Fruit fly (Drosophila melanogaster) whole organism, embryonic: ENCODE measurements around the gene Wdfy2.
A peak's percentile ranks its signal among the peaks of the same experiment; 100 is the strongest.

ENCODE experiments used
- Atf6 ChIP-seq: fragments of 200-800 bp; sonication (Bioruptor generic); IDR thresholded peaks from 2 replicates; pipeline ENCODE4 v1.3.6; 2022; ENCODE audit warnings: missing biosample characterization, missing genetic modification characterization
- CG10543 ChIP-seq: fragments of 200-800 bp; sonication (Bioruptor generic); optimal IDR thresholded peaks from 3 replicates; lab custom pipeline; 2017; ENCODE audit warnings: missing biosample characterization, mild to moderate bottlenecking, missing genetic modification characterization, moderate library complexity
- CG11723 ChIP-seq: fragments of 200-800 bp; sonication (Bioruptor generic); optimal IDR thresholded peaks from 2 replicates; lab custom pipeline; 2017; ENCODE audit warnings: missing biosample characterization, mild to moderate bottlenecking, missing genetic modification characterization
- CG12769 ChIP-seq: fragments of 200-800 bp; sonication (Bioruptor generic); optimal IDR thresholded peaks from 2 replicates; lab custom pipeline; 2019; ENCODE audit warnings: missing biosample characterization, mild to moderate bottlenecking, missing genetic modification characterization, moderate library complexity
- CG18764 ChIP-seq: fragments of 200-800 bp; sonication (Bioruptor generic); optimal IDR thresholded peaks from 3 replicates; lab custom pipeline; 2016; ENCODE audit warnings: missing biosample characterization, missing genetic modification characterization
- CG2202 ChIP-seq: fragments of 200-800 bp; sonication (Bioruptor generic); optimal IDR thresholded peaks from 2 replicates; lab custom pipeline; 2018; ENCODE audit warnings: missing biosample characterization, mild to moderate bottlenecking, missing genetic modification characterization
- CG3281 ChIP-seq: fragments of 200-800 bp; sonication (Bioruptor generic); optimal IDR thresholded peaks from 3 replicates; lab custom pipeline; 2017; ENCODE audit warnings: missing biosample characterization, mild to moderate bottlenecking, missing genetic modification characterization
- CG3838 ChIP-seq: fragments of 200-800 bp; sonication (Bioruptor generic); optimal IDR thresholded peaks from 3 replicates; lab custom pipeline; 2016; ENCODE audit warnings: missing biosample characterization, missing genetic modification characterization
- CG4360 ChIP-seq: fragments of 200-800 bp; sonication (Bioruptor generic); IDR thresholded peaks from 2 replicates; pipeline ENCODE4 v1.3.6; 2022; ENCODE audit warnings: missing biosample characterization, missing genetic modification characterization
- CG6791 ChIP-seq: fragments of 200-800 bp; sonication (Bioruptor generic); IDR thresholded peaks from 3 replicates; pipeline ENCODE4 v1.3.6; 2022; ENCODE audit warnings: missing biosample characterization, missing genetic modification characterization; ENCODE audit not compliant: partially characterized antibody
- CG7271 ChIP-seq: fragments of 200-800 bp; sonication (Bioruptor generic); optimal IDR thresholded peaks from 2 replicates; lab custom pipeline; 2018; ENCODE audit warnings: missing biosample characterization, mild to moderate bottlenecking, missing genetic modification characterization, moderate library complexity
- CG8359 ChIP-seq: fragments of 200-800 bp; sonication (Bioruptor generic); optimal IDR thresholded peaks from 2 replicates; lab custom pipeline; 2017; ENCODE audit warnings: missing biosample characterization, mild to moderate bottlenecking, missing genetic modification characterization, borderline replicate concordance
- CG8478 ChIP-seq: fragments of >200 bp; optimal IDR thresholded peaks from 2 replicates; lab custom pipeline; 2018
- Dip2 ChIP-seq: fragments of 200-800 bp; sonication (Bioruptor generic); IDR thresholded peaks from 2 replicates; pipeline ENCODE4 v1.3.6; 2022; ENCODE audit warnings: missing biosample characterization, missing genetic modification characterization
- Drgx ChIP-seq: fragments of 200-800 bp; sonication (Bioruptor generic); IDR thresholded peaks from 2 replicates; pipeline ENCODE4 v1.3.6; 2022; ENCODE audit warnings: missing biosample characterization, missing genetic modification characterization
- H15 ChIP-seq: fragments of 200-800 bp; sonication (Bioruptor generic); IDR thresholded peaks from 3 replicates; pipeline ENCODE4 v1.3.6; 2022; ENCODE audit warnings: missing biosample characterization, missing genetic modification characterization
- HHEX ChIP-seq: fragments of 200-800 bp; sonication (Bioruptor generic); optimal IDR thresholded peaks from 3 replicates; lab custom pipeline; 2017; ENCODE audit warnings: missing biosample characterization, mild to moderate bottlenecking, missing genetic modification characterization, missing genetic modification reagents
- HLH4C ChIP-seq: fragments of 200-800 bp; sonication (Bioruptor generic); IDR thresholded peaks from 3 replicates; pipeline ENCODE4 v1.3.6; 2022; ENCODE audit warnings: missing biosample characterization, missing genetic modification characterization; ENCODE audit not compliant: partially characterized antibody
- HLHmδ ChIP-seq: fragments of 200-800 bp; sonication (Bioruptor generic); optimal IDR thresholded peaks from 2 replicates; lab custom pipeline; 2018; ENCODE audit warnings: missing biosample characterization, mild to moderate bottlenecking, missing genetic modification characterization, moderate library complexity
- HmgZ ChIP-seq: fragments of 200-800 bp; sonication (Bioruptor generic); optimal IDR thresholded peaks from 2 replicates; lab custom pipeline; 2018; ENCODE audit warnings: missing biosample characterization, mild to moderate bottlenecking, missing genetic modification characterization
- Hmx ChIP-seq: fragments of 200-800 bp; sonication (Bioruptor generic); optimal IDR thresholded peaks from 2 replicates; lab custom pipeline; 2016; ENCODE audit warnings: missing biosample characterization, missing genetic modification characterization
- Hsf ChIP-seq: fragments of 200-800 bp; sonication (Bioruptor generic); optimal IDR thresholded peaks from 3 replicates; lab custom pipeline; 2016; ENCODE audit warnings: missing biosample characterization, missing genetic modification characterization
- Kr ChIP-seq: fragments of 200-800 bp; sonication (Bioruptor generic); optimal IDR thresholded peaks from 2 replicates; lab custom pipeline; 2017; ENCODE audit warnings: missing biosample characterization, mild to moderate bottlenecking, missing genetic modification characterization
- Lpt ChIP-seq: fragments of >200 bp; optimal IDR thresholded peaks from 2 replicates; lab custom pipeline; 2018; ENCODE audit warnings: missing biosample characterization, missing genetic modification characterization
- Nf-YC ChIP-seq: fragments of 200-800 bp; optimal IDR thresholded peaks from 3 replicates; lab custom pipeline; 2019; ENCODE audit warnings: missing biosample characterization, mild to moderate bottlenecking, missing genetic modification characterization, moderate library complexity
- Oaz ChIP-seq: fragments of 200-800 bp; sonication (Bioruptor generic); IDR thresholded peaks from 2 replicates; pipeline ENCODE4 v1.3.6; 2022; ENCODE audit warnings: missing biosample characterization, missing genetic modification characterization
- Ssrp ChIP-seq: fragments of 200-800 bp; sonication (Bioruptor generic); optimal IDR thresholded peaks from 2 replicates; lab custom pipeline; 2018; ENCODE audit warnings: missing biosample characterization, mild to moderate bottlenecking, missing genetic modification characterization, moderate library complexity
- ab ChIP-seq: fragments of 200-800 bp; sonication (Bioruptor generic); optimal IDR thresholded peaks from 2 replicates; lab custom pipeline; 2016; ENCODE audit warnings: missing biosample characterization, missing genetic modification characterization
- ash1 ChIP-seq: fragments of 200-800 bp; sonication (Bioruptor generic); optimal IDR thresholded peaks from 2 replicates; lab custom pipeline; 2018; ENCODE audit warnings: missing biosample characterization, mild to moderate bottlenecking, missing genetic modification characterization
- bbx ChIP-seq: fragments of 200-800 bp; sonication (Bioruptor generic); IDR thresholded peaks from 2 replicates; pipeline ENCODE4 v1.3.6; 2022; ENCODE audit warnings: missing biosample characterization, missing genetic modification characterization; ENCODE audit not compliant: partially characterized antibody
- bcd ChIP-seq: fragments of 200-800 bp; sonication (Bioruptor generic); optimal IDR thresholded peaks from 2 replicates; lab custom pipeline; 2017; ENCODE audit warnings: missing biosample characterization, mild to moderate bottlenecking, missing genetic modification characterization
- corto ChIP-seq: fragments of 200-800 bp; sonication (Bioruptor generic); optimal IDR thresholded peaks from 2 replicates; lab custom pipeline; 2016; ENCODE audit warnings: missing biosample characterization, mild to moderate bottlenecking, missing genetic modification characterization, moderate library complexity
- croc ChIP-seq: fragments of 200-800 bp; sonication (Bioruptor generic); conservative IDR thresholded peaks from 3 replicates; pipeline ENCODE4 v1.3.6; 2022; ENCODE audit warnings: missing biosample characterization, missing genetic modification characterization
- esg ChIP-seq: fragments of 200-800 bp; sonication (Bioruptor generic); conservative IDR thresholded peaks from 2 replicates; pipeline ENCODE4 v1.3.6; 2022; ENCODE audit warnings: missing biosample characterization, missing genetic modification characterization
- ewg ChIP-seq: fragments of 200-800 bp; sonication (Bioruptor generic); optimal IDR thresholded peaks from 3 replicates; lab custom pipeline; 2017; ENCODE audit warnings: mild to moderate bottlenecking, missing biosample characterization, missing genetic modification reagents, missing genetic modification characterization
- gce ChIP-seq: fragments of 200-800 bp; sonication (Bioruptor generic); IDR thresholded peaks from 3 replicates; pipeline ENCODE4 v1.3.6; 2022; ENCODE audit warnings: missing biosample characterization, missing genetic modification characterization
- gcm2 ChIP-seq: fragments of 200-800 bp; sonication (Bioruptor generic); optimal IDR thresholded peaks from 2 replicates; lab custom pipeline; 2016; ENCODE audit warnings: missing biosample characterization, missing genetic modification characterization
- hkb ChIP-seq, 2 experiments: fragments of 200-800 bp in 1 of 2; fragments of >200 bp in 1 of 2; sonication (Bioruptor generic) in 1 of 2; IDR thresholded peaks in 1 of 2; optimal IDR thresholded peaks in 1 of 2; 2 replicates each; pipeline versions ENCODE4 v1.3.6 to Lab custom; 2017 to 2022; ENCODE audit warnings: missing biosample characterization in 1 of 2, missing genetic modification characterization in 1 of 2
- ken ChIP-seq: fragments of 200-800 bp; sonication (Bioruptor generic); IDR thresholded peaks from 3 replicates; pipeline ENCODE4 v1.3.6; 2022; ENCODE audit warnings: missing biosample characterization, missing genetic modification characterization
- knrl ChIP-seq: fragments of 200-800 bp; sonication (Bioruptor generic); IDR thresholded peaks from 3 replicates; pipeline ENCODE4 v1.3.6; 2022; ENCODE audit warnings: missing biosample characterization, missing genetic modification characterization; ENCODE audit not compliant: partially characterized antibody
- maf-S ChIP-seq: fragments of 200-800 bp; sonication (Bioruptor generic); optimal IDR thresholded peaks from 2 replicates; lab custom pipeline; 2016; ENCODE audit warnings: missing biosample characterization, missing genetic modification characterization
- mam ChIP-seq: fragments of 200-800 bp; sonication (Bioruptor generic); optimal IDR thresholded peaks from 3 replicates; lab custom pipeline; 2016; ENCODE audit warnings: missing biosample characterization, missing genetic modification characterization
- mirr ChIP-seq: fragments of 200-800 bp; sonication (Bioruptor generic); optimal IDR thresholded peaks from 3 replicates; lab custom pipeline; 2018; ENCODE audit warnings: missing biosample characterization, mild to moderate bottlenecking, missing genetic modification characterization
- mld ChIP-seq: fragments of 200-800 bp; sonication (Bioruptor generic); IDR thresholded peaks from 3 replicates; pipeline ENCODE4 v1.3.6; 2022; ENCODE audit warnings: missing biosample characterization, missing genetic modification characterization; ENCODE audit not compliant: partially characterized antibody
- onecut ChIP-seq: fragments of 200-800 bp; sonication (Bioruptor generic); IDR thresholded peaks from 2 replicates; pipeline ENCODE4 v1.3.6; 2022; ENCODE audit warnings: missing biosample characterization, missing genetic modification characterization
- pros ChIP-seq: fragments of 200-800 bp; sonication (Bioruptor generic); optimal IDR thresholded peaks from 3 replicates; lab custom pipeline; 2019; ENCODE audit warnings: missing biosample characterization, mild to moderate bottlenecking, missing genetic modification characterization, moderate library complexity
- sna ChIP-seq: fragments of 200-800 bp; sonication (Bioruptor generic); IDR thresholded peaks from 2 replicates; pipeline ENCODE4 v1.3.6; 2022; ENCODE audit warnings: missing biosample characterization, missing genetic modification characterization; ENCODE audit not compliant: partially characterized antibody
- tup ChIP-seq: fragments of 200-800 bp; sonication (Bioruptor generic); optimal IDR thresholded peaks from 2 replicates; lab custom pipeline; 2016; ENCODE audit warnings: missing biosample characterization, mild to moderate bottlenecking, missing genetic modification characterization, moderate library complexity
- vvl ChIP-seq: fragments of 200-800 bp; sonication (Bioruptor generic); IDR thresholded peaks from 2 replicates; pipeline ENCODE4 v1.3.6; 2022; ENCODE audit warnings: missing biosample characterization, missing genetic modification characterization
- zfh1 ChIP-seq: fragments of 200-800 bp; sonication (Bioruptor generic); IDR thresholded peaks from 3 replicates; pipeline ENCODE4 v1.3.6; 2022; ENCODE audit warnings: missing biosample characterization, missing genetic modification characterization

Wdfy2 gene

dm6 chr2L:10466865-10467270 lies 43.8 kb downstream of the Wdfy2 start:
- no peak for TF ChIP-seq knrl (GFP tag; lab: Robert Waterston, UW)
- no peak; the same call in 1 of the 2 replicates for TF ChIP-seq esg
- peak; percentile 31; the same call in 1 of the 2 replicates for TF ChIP-seq Oaz (GFP tag; lab: Robert Waterston, UW)
- TF ChIP-seq Nf-YC: no peak
- TF ChIP-seq CG8359 (GFP tag; lab: Kevin White, UChicago): peak; percentile 27
- TF ChIP-seq gce (GFP tag; lab: Robert Waterston, UW): no peak
- peak; percentile 53 for TF ChIP-seq HHEX (GFP tag; lab: Kevin White, UChicago)
- no peak for TF ChIP-seq mirr (GFP tag; lab: Kevin White, UChicago)
- TF ChIP-seq ab (GFP tag; lab: Kevin White, UChicago): no peak
- peak; percentile 59; the same call in 2 of the 3 replicates for TF ChIP-seq zfh1 (GFP tag; lab: Robert Waterston, UW)
- no peak for TF ChIP-seq pros (GFP tag; lab: Kevin White, UChicago)
- TF ChIP-seq corto: no peak
- TF ChIP-seq Drgx (GFP tag; lab: Robert Waterston, UW): 0 out of 2 replicates have a peak, but pooled peaks have one; percentile 12
- no peak for TF ChIP-seq CG8478 (lab: Kevin White, UChicago)
- no peak; the same call in 1 of the 2 replicates for TF ChIP-seq vvl (GFP tag; lab: Robert Waterston, UW)
- TF ChIP-seq HLHmδ (GFP tag; lab: Kevin White, UChicago): no peak
- no peak for TF ChIP-seq CG12769 (tag; lab: Kevin White, UChicago)
- TF ChIP-seq croc (GFP tag; lab: Robert Waterston, UW): peak; percentile 69
- peak; percentile 52; the same call in 1 of the 3 replicates for TF ChIP-seq HLH4C (GFP tag; lab: Robert Waterston, UW)
- TF ChIP-seq Hmx: no peak
- TF ChIP-seq CG4360: no peak
- no peak for TF ChIP-seq maf-S (GFP tag; lab: Kevin White, UChicago)
- TF ChIP-seq CG18764 (GFP tag; lab: Kevin White, UChicago): peak; percentile 1
- TF ChIP-seq bbx (GFP tag; lab: Robert Waterston, UW): no peak
- TF ChIP-seq Hsf (GFP tag; lab: Kevin White, UChicago): peak; percentile 57
- 0 out of 2 replicates have a peak, but pooled peaks have one; percentile 15 for TF ChIP-seq onecut (GFP tag; lab: Robert Waterston, UW)
- TF ChIP-seq gcm2 (GFP tag; lab: Kevin White, UChicago): no peak
- TF ChIP-seq ken (GFP tag; lab: Robert Waterston, UW): no peak
- peak; percentile 58 for TF ChIP-seq CG11723
- TF ChIP-seq CG3838 (GFP tag; lab: Kevin White, UChicago): no peak
- TF ChIP-seq CG2202 (tag; lab: Kevin White, UChicago): peak; percentile 17
- TF ChIP-seq CG6791: no peak
- TF ChIP-seq sna: no peak
- TF ChIP-seq mld (GFP tag; lab: Robert Waterston, UW): no peak
- TF ChIP-seq hkb (optimal IDR thresholded peaks at IDR 0.05; lab: Kevin White, UChicago): no peak
- peak; percentile 28; the same call in 1 of the 2 replicates for TF ChIP-seq hkb (GFP tag; IDR thresholded peaks at IDR 0.05; lab: Robert Waterston, UW)
- peak; percentile 78 for TF ChIP-seq bcd
- TF ChIP-seq CG3281: peak; percentile 40
- peak; percentile 56; the same call in 2 of the 3 replicates for TF ChIP-seq H15 (GFP tag; lab: Robert Waterston, UW)
- peak; percentile 20; the same call in 1 of the 2 replicates for TF ChIP-seq Atf6 (GFP tag; lab: Robert Waterston, UW)
- TF ChIP-seq Lpt (GFP tag; lab: Kevin White, UChicago): no peak
- TF ChIP-seq tup (GFP tag; lab: Kevin White, UChicago): no peak
- no peak for TF ChIP-seq ash1 (GFP tag; lab: Kevin White, UChicago)
- TF ChIP-seq Dip2 (GFP tag; lab: Robert Waterston, UW): no peak
- TF ChIP-seq mam (GFP tag; lab: Kevin White, UChicago): peak; percentile 44
- TF ChIP-seq Ssrp (tag; lab: Kevin White, UChicago): peak; percentile 68
- TF ChIP-seq ewg (GFP tag; lab: Kevin White, UChicago): peak; percentile 55
- TF ChIP-seq HmgZ: no peak
- TF ChIP-seq CG10543: no peak
- no peak for TF ChIP-seq Kr
- TF ChIP-seq CG7271 (tag; lab: Kevin White, UChicago): no peak
